Fruit fly (Drosophila melanogaster) whole organism, wandering third instar larva: ENCODE measurements around the gene ninaD.

ENCODE experiments used
- Dfd ChIP-seq: fragments of >200 bp; optimal IDR thresholded peaks from 2 replicates; lab custom pipeline; 2017; ENCODE audit warnings: missing biosample characterization, missing genetic modification characterization
- Hnf4 ChIP-seq: fragments of 200-800 bp; sonication (Bioruptor generic); optimal IDR thresholded peaks from 2 replicates; lab custom pipeline; 2016; ENCODE audit warnings: missing biosample characterization, mild to moderate bottlenecking, missing genetic modification characterization
- dmrt93B ChIP-seq: fragments of 200-800 bp; sonication (Bioruptor generic); optimal IDR thresholded peaks from 2 replicates; lab custom pipeline; 2018; ENCODE audit warnings: missing biosample characterization, mild to moderate bottlenecking, missing genetic modification characterization
- pan ChIP-seq: fragments of >200 bp; optimal IDR thresholded peaks from 2 replicates; lab custom pipeline; 2017
- rgr ChIP-seq: fragments of 200-800 bp; sonication (Bioruptor generic); optimal IDR thresholded peaks from 3 replicates; lab custom pipeline; 2016; ENCODE audit warnings: missing biosample characterization, mild to moderate bottlenecking, missing genetic modification characterization

- TF ChIP-seq pan: no peak
- TF ChIP-seq Dfd (GFP tag; lab: Kevin White, UChicago): no peak
- TF ChIP-seq rgr (GFP tag; lab: Kevin White, UChicago): no peak
- TF ChIP-seq dmrt93B: no peak
- TF ChIP-seq Hnf4 (GFP tag; lab: Kevin White, UChicago): no peak
Observed at dm6 chr2L:18077969-18078368, 3.5 kb upstream of the ninaD start, which contains the start of gene Arr1.
